Fruit fly (Drosophila melanogaster): ENCODE data around the gene IFT57.

The IFT57 gene

dm6 chr2L:3514569-3515191, 15.9 kb upstream of the IFT57 start, which contains the start of the genes LeuRS and CG17593 (continued):
- TF ChIP-seq Mrtf (GFP tag; IDR thresholded peaks at IDR 0.05) = no peak
- TF ChIP-seq gem (tag; optimal IDR thresholded peaks at IDR 0.05) = no peak
- TF ChIP-seq Scr (GFP tag; IDR thresholded peaks at IDR 0.05; ENCODE audit: partially characterized antibody) = 0 out of 2 replicates have a peak, but pooled peaks have one; percentile 24
- no peak for TF ChIP-seq CG5953 (GFP tag; IDR thresholded peaks at IDR 0.05)
- TF ChIP-seq wek (GFP tag; optimal IDR thresholded peaks at IDR 0.05) = no peak
- TF ChIP-seq CG13287 (GFP tag; IDR thresholded peaks at IDR 0.05; ENCODE audit: partially characterized antibody) = peak; percentile 44; the same call in 1 of the 2 replicates
- no peak for TF ChIP-seq gce (GFP tag; IDR thresholded peaks at IDR 0.05)
- no peak for TF ChIP-seq CG1529 (GFP tag; optimal IDR thresholded peaks at IDR 0.05)
- peak; percentile 10; the same call in 1 of the 3 replicates for TF ChIP-seq knrl (GFP tag; IDR thresholded peaks at IDR 0.05; ENCODE audit: partially characterized antibody)
- TF ChIP-seq eyg (GFP tag; optimal IDR thresholded peaks at IDR 0.05) = no peak
- peak; percentile 90 for TF ChIP-seq CG9797 (GFP tag; optimal IDR thresholded peaks at IDR 0.05)
- TF ChIP-seq CG4617 (GFP tag; optimal IDR thresholded peaks at IDR 0.05; ENCODE audit: borderline replicate concordance) = peak; percentile 75
- no peak for TF ChIP-seq Sry-δ (GFP tag; optimal IDR thresholded peaks at IDR 0.05)
- TF ChIP-seq oc (tag; optimal IDR thresholded peaks at IDR 0.05) = no peak
- TF ChIP-seq CG8281 (tag; optimal IDR thresholded peaks at IDR 0.05) = no peak
- no peak for TF ChIP-seq ATbp (GFP tag; optimal IDR thresholded peaks at IDR 0.05)
- TF ChIP-seq Atf-2 (GFP tag; optimal IDR thresholded peaks at IDR 0.05) = no peak

- TF ChIP-seq sob (GFP tag; IDR thresholded peaks at IDR 0.05) (no peak), Antp (GFP tag; optimal IDR thresholded peaks at IDR 0.05) (no peak), run (tag; optimal IDR thresholded peaks at IDR 0.05) (no peak), slou (GFP tag; optimal IDR thresholded peaks at IDR 0.05) (no peak), CG13424 (tag; optimal IDR thresholded peaks at IDR 0.05) (no peak), NC2β (GFP tag; optimal IDR thresholded peaks at IDR 0.05) (no peak), ttk (GFP tag; IDR thresholded peaks at IDR 0.05) (no peak), CG9797 (GFP tag; optimal IDR thresholded peaks at IDR 0.05) (no peak), CG10543 (GFP tag; optimal IDR thresholded peaks at IDR 0.05) (no peak), pfk (GFP tag; optimal IDR thresholded peaks at IDR 0.05) (no peak), Eip74EF (GFP tag; optimal IDR thresholded peaks at IDR 0.05) (no peak)
Measured at dm6 chr2L:3519551-3519950, 11.0 kb upstream of the IFT57 start, which contains the start of the genes CG3213 and CG8851. Gene CG3213, minus strand, starts transcription at chr2L:3519651. Gene CG8851, plus strand, starts transcription at chr2L:3519677.

dm6 chr2L:3523956-3524355, 6.6 kb upstream of the IFT57 start, which contains the start of gene Sr-CIV:
Gene Sr-CIV, minus strand, starts transcription at chr2L:3524056.
- TF ChIP-seq Ets65A (GFP tag) = peak; percentile 28
- TF ChIP-seq luna (GFP tag; optimal IDR thresholded peaks at IDR 0.05) = no peak

DNA sequence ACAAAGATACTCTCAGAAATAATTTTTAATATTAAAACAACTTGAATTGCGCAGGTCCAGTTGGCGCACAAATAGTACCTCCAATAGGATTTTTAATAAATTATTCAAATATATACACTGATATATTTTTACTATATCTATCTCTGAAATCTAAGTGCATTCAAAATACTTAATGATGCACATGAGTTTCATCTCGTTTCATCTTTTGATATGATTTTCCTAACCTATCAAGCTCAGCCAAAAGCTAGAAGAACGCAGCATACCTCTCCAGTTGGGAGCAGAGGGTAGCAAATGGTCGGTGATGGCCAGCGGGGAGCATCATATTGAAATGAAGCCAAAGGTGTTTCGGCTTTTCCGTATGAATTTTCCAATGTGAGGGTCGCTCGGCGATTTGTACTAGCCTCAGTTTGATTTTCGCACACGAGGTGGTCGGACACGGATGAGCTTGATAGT, 5.8 kb upstream of the IFT57 start, which contains the start of gene CG8852:
Gene CG8852, plus strand, starts transcription at position 403 of the 453 bp plus-strand sequence.
- TF ChIP-seq CG4730 (GFP tag; IDR thresholded peaks at IDR 0.05) (0 out of 2 replicates have a peak, but pooled peaks have one; percentile 28), CG32532 (GFP tag; IDR thresholded peaks at IDR 0.05) (peak; percentile 58), Camta (GFP tag; optimal IDR thresholded peaks at IDR 0.05) (no peak), Med (GFP tag) (peak; percentile 72), odd (GFP tag; optimal IDR thresholded peaks at IDR 0.05) (no peak), tll (GFP tag; optimal IDR thresholded peaks at IDR 0.05) (no peak), lilli (GFP tag; optimal IDR thresholded peaks at IDR 0.05) (no peak), CG1792 (GFP tag; optimal IDR thresholded peaks at IDR 0.05) (no peak), CG18262 (tag; optimal IDR thresholded peaks at IDR 0.05) (no peak), dysf (GFP tag; IDR thresholded peaks at IDR 0.05) (peak; percentile 57; the same call in 1 of the 3 replicates), stc (GFP tag; IDR thresholded peaks at IDR 0.05) (peak; percentile 56; the same call in 1 of the 2 replicates), sc (optimal IDR thresholded peaks at IDR 0.05) (no peak), sc (GFP tag; optimal IDR thresholded peaks at IDR 0.05) (no peak), pzg (GFP tag; optimal IDR thresholded peaks at IDR 0.05) (no peak), Ada2b (GFP tag; IDR thresholded peaks at IDR 0.05) (no peak), E2f2 (GFP tag; IDR thresholded peaks at IDR 0.05) (0 out of 2 replicates have a peak, but pooled peaks have one; percentile 34), salm (tag; optimal IDR thresholded peaks at IDR 0.05) (no peak)
